Worm (Caenorhabditis elegans): ENCODE results near the gene cgt-3.
A peak's percentile ranks its signal among the peaks of the same experiment; 100 is the strongest.

The cgt-3 gene

DNA sequence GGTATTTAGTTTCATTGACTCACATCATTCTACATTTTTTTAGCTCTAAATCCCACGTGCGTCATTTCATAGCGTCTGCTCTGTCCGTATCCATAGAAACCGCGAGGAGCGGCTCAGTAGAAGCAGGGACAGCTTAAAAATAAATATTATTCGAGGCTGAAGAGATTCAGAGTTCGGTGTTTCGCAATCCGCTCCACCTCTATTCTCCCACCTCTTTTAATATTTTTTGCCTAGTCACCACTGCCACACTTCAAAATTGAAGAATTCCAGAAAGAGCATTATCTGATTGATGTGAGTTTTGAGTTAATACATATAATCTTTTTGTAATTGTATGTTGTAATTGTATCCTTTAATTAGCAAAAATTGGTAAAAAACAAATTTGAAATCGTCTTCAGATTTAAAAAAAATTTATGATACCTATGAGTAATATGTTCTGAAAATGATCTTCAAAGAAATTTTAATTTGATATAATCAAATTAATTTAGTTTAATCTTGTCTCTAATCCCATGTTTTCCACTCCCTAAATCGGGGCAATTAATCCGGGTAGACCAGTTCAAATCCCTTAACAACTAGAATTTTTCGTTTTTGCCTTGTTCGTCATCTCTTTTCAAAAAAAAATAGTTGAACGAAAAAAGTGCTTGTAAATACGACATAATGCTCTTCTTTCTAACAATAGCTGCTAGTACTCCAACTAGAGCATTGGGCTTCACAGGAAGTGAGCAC, 21.5 kb upstream of the cgt-3 start:
- TF ChIP-seq dao-5 (tag; optimal IDR thresholded peaks at IDR 0.05) (no peak), W03F9.2 (tag; optimal IDR thresholded peaks at IDR 0.05) (no peak), him-1 (tag; optimal IDR thresholded peaks at IDR 0.05) (no peak)

DNA sequence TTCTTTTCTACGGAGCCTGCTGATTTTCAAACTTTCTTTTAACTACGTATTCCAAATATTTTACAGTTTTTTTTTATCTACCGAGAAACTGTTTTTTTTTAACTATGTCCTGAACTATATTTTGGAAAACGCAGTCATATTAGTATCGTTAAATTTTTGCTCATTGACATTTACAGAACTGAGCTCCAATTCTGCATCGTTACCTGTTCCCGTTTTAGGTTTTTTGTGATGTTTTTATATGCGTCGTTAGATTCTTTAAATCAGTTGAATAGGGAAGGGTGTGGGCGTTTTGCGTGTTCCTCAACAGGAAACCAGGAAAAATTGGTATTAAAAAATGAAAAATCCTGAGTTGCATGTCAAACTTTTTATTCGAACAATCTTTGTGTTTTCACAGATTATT, 18.3 kb upstream of the cgt-3 start:
- no peak for TF ChIP-seq him-1 (tag; optimal IDR thresholded peaks at IDR 0.05)
- no peak for TF ChIP-seq W03F9.2 (tag; optimal IDR thresholded peaks at IDR 0.05)
- TF ChIP-seq dao-5 (tag; optimal IDR thresholded peaks at IDR 0.05): no peak

DNA sequence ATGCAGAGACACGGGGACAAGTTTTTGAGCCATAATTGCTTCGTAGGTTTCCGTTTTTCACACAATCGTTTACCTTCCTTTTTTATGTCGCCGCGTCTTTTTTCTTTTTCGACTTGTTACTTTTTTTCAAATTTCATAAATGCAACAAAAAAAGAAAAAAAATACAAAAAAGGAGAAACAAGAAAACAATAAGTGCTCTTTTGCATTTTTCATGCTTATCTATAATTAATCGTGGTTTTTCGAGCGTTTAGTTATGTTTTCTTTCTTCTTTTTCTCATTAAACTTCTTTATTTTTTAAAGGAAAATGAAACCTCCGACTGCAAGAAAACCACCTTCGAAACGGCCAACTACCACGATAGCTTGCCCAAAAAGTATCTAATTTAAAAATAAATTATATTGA, 15.3 kb upstream of the cgt-3 start, which contains the start of gene F59G1.4:
Gene F59G1.4 (plus strand): TSS at position 301 of the 400 bp plus-strand sequence.
- no peak for TF ChIP-seq W03F9.2 (tag; optimal IDR thresholded peaks at IDR 0.05)

- TF ChIP-seq dao-5 (tag; optimal IDR thresholded peaks at IDR 0.05): no peak
- TF ChIP-seq him-1 (tag; optimal IDR thresholded peaks at IDR 0.05): no peak
- TF ChIP-seq W03F9.2 (tag; optimal IDR thresholded peaks at IDR 0.05): no peak
Observed at ce11 chrII:5896512-5896911, 14.6 kb upstream of the cgt-3 start.

ce11 chrII:5899080-5899479, 12.0 kb upstream of the cgt-3 start:
- TF ChIP-seq him-1 (tag; optimal IDR thresholded peaks at IDR 0.05): no peak
- no peak for TF ChIP-seq W03F9.2 (tag; optimal IDR thresholded peaks at IDR 0.05)

ce11 chrII:5899865-5900486, 11.1 kb upstream of the cgt-3 start:
- TF ChIP-seq W03F9.2 (tag; optimal IDR thresholded peaks at IDR 0.05): peak; percentile 16
- TF ChIP-seq him-1 (tag; optimal IDR thresholded peaks at IDR 0.05): no peak

ce11 chrII:5901407-5902026, 9.6 kb upstream of the cgt-3 start:
- TF ChIP-seq dao-5 (tag; optimal IDR thresholded peaks at IDR 0.05) (no peak), W03F9.2 (tag; optimal IDR thresholded peaks at IDR 0.05) (no peak), him-1 (tag; optimal IDR thresholded peaks at IDR 0.05) (no peak)

DNA sequence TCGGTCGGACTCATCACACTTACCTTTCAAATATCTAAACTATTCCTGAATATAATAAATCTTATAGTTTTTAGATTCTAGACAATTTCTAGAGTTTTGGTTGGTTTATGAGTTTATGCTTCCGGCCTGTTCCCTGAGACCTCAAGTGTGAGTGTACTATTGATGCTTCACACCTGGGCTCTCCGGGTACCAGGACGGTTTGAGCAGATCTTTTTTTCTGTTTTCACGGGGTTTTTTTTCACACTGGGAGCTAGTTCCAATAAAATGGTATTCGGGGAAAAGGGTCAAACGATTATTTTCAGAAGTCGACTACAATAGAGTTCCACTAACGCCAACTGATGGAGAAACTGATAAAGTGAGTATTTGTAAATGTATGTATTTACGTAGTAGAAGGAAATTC, 9.0 kb upstream of the cgt-3 start:
- TF ChIP-seq W03F9.2 (tag; optimal IDR thresholded peaks at IDR 0.05) (no peak), dao-5 (tag; optimal IDR thresholded peaks at IDR 0.05) (no peak)

ce11 chrII:5904252-5904651, 6.9 kb upstream of the cgt-3 start, which contains the start of gene tsp-18:
TSS of gene tsp-18 (plus strand) at chrII:5904552.
- no peak for TF ChIP-seq dao-5 (tag; optimal IDR thresholded peaks at IDR 0.05)
- no peak for TF ChIP-seq him-1 (tag; optimal IDR thresholded peaks at IDR 0.05)
- TF ChIP-seq W03F9.2 (tag; optimal IDR thresholded peaks at IDR 0.05): no peak

ce11 chrII:5906274-5906673, 4.8 kb upstream of the cgt-3 start, which contains the start of gene F59G1.8:
TSS of gene F59G1.8 (plus strand) at chrII:5906566.
- TF ChIP-seq W03F9.2 (tag; optimal IDR thresholded peaks at IDR 0.05) (no peak), him-1 (tag; optimal IDR thresholded peaks at IDR 0.05) (no peak), dao-5 (tag; optimal IDR thresholded peaks at IDR 0.05) (no peak)

ce11 chrII:5907482-5907881, 3.6 kb upstream of the cgt-3 start, which contains the start of gene vps-35:
TSS of gene vps-35 (plus strand) at chrII:5907816.
- TF ChIP-seq dao-5 (tag; optimal IDR thresholded peaks at IDR 0.05): no peak
- TF ChIP-seq him-1 (tag; optimal IDR thresholded peaks at IDR 0.05): no peak
- no peak for TF ChIP-seq W03F9.2 (tag; optimal IDR thresholded peaks at IDR 0.05)

DNA sequence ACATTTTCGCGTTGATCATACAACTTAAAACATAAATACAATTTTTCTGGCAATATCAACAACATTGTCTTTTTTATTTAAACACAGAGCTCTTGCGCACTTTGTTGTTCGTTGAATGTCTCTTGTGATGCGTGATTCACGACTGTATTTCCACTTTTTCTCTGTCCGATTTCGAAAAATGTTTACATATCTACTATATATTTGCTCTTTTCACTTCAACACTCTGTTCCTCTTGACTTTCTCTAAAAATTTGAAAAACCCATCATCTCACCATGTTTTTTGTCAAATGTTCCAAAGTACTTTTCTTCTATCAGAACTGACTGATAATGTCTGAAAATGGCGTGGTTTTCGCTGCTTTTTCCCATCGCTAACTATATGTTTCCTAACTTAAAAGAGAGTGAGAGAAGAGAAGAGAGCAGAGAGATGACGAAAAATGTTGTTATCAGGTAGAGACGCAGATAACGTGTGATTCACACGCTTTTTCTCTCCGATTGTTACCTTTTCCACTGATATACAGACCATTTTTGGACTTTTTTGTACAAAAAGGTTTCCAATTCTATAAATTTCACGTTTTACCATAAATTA, 907 bp downstream of the cgt-3 start:
- TF ChIP-seq W03F9.2 (tag; optimal IDR thresholded peaks at IDR 0.05) (no peak), him-1 (tag; optimal IDR thresholded peaks at IDR 0.05) (no peak), dao-5 (tag; optimal IDR thresholded peaks at IDR 0.05) (no peak)

DNA sequence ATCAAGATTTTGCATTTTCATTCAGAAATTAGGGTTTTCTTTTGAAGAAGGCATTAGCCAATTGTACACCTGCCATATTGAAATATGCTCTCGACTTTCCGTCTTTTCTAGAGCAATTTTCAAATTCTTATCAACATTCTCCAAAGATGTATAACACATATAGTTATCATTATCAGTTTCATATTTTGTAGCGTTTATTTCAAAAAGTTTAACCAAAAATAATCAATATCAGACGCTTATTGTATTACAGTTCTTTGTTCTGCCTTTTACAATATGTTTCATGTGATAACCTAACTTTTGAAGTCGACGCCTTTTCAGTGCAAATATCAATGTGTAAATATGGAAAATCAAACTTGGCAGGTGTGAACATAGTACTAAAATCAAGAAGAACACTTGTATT, 2.8 kb downstream of the cgt-3 start:
- no peak for TF ChIP-seq W03F9.2 (tag; optimal IDR thresholded peaks at IDR 0.05)
- TF ChIP-seq him-1 (tag; optimal IDR thresholded peaks at IDR 0.05): no peak
- no peak for TF ChIP-seq dao-5 (tag; optimal IDR thresholded peaks at IDR 0.05)

DNA sequence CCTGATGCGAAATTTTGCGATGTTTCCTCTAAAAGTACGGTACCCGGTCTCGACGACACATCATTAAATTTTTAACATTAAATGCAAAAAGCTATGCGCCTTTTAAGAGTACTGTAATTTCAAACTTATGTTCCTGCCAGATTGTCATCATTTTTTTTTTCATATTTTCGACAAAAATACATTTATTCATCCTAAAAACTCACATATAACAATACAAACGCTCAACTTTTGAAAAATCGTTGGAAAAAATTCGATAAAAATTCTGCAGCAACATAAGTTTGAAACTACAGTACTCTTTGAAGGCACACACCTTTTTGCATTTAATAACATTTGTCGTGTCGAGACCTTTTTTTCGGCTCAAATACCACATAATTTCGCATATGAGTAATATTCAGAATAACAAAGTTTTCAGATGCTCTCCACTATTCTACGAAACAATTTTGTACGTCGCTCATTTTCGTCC, 5.9 kb downstream of the cgt-3 start, which contains the start of gene frh-1:
Gene frh-1 (plus strand): TSS at position 413 of the 463 bp plus-strand sequence.
- TF ChIP-seq dao-5 (tag; optimal IDR thresholded peaks at IDR 0.05) (no peak), W03F9.2 (tag; optimal IDR thresholded peaks at IDR 0.05) (no peak), him-1 (tag; optimal IDR thresholded peaks at IDR 0.05) (no peak)
